Worm (Caenorhabditis elegans): ENCODE results near the gene C07A4.3.
A peak's percentile ranks its signal among the peaks of the same experiment; 100 is the strongest.

C07A4.3 gene

ce11 chrX:10197204-10197756 lies 22.5 kb downstream of the C07A4.3 start, which contains the start of gene nucb-1 (continued):
- no peak for TF ChIP-seq ama-1 (optimal IDR thresholded peaks at IDR 0.05)
- peak; percentile 55 for TF ChIP-seq nhr-11 (tag; optimal IDR thresholded peaks at IDR 0.05)
- no peak for TF ChIP-seq elt-1 (tag; optimal IDR thresholded peaks at IDR 0.05)
- TF ChIP-seq nhr-25 (tag; optimal IDR thresholded peaks at IDR 0.05): peak; percentile 91
- TF ChIP-seq nhr-237 (tag; optimal IDR thresholded peaks at IDR 0.05): no peak
- TF ChIP-seq mml-1 (tag; optimal IDR thresholded peaks at IDR 0.05): no peak
- no peak for TF ChIP-seq nhr-77 (tag; optimal IDR thresholded peaks at IDR 0.05)
- TF ChIP-seq fkh-2 (tag; optimal IDR thresholded peaks at IDR 0.05): no peak
- peak; percentile 94 for TF ChIP-seq nhr-23 (tag; optimal IDR thresholded peaks at IDR 0.05)
- TF ChIP-seq aly-2 (tag; optimal IDR thresholded peaks at IDR 0.05): no peak
- TF ChIP-seq ztf-11 (tag; optimal IDR thresholded peaks at IDR 0.05): no peak
- TF ChIP-seq ZK546.5 (tag; optimal IDR thresholded peaks at IDR 0.05): no peak
- no peak for TF ChIP-seq sea-2 (GFP tag; optimal IDR thresholded peaks at IDR 0.05)
- TF ChIP-seq nfya-1 (tag; optimal IDR thresholded peaks at IDR 0.05; ENCODE audit: insufficient read depth): peak; percentile 91
- no peak for TF ChIP-seq lsy-12 (tag; optimal IDR thresholded peaks at IDR 0.05)
- TF ChIP-seq snpc-4 (tag; optimal IDR thresholded peaks at IDR 0.05): no peak
- no peak for TF ChIP-seq elt-3 (tag; optimal IDR thresholded peaks at IDR 0.05)
- no peak for TF ChIP-seq fos-1 (tag; optimal IDR thresholded peaks at IDR 0.05)
- TF ChIP-seq eor-1 (tag; optimal IDR thresholded peaks at IDR 0.05): no peak
- TF ChIP-seq nhr-67 (tag; optimal IDR thresholded peaks at IDR 0.05): no peak

DNA sequence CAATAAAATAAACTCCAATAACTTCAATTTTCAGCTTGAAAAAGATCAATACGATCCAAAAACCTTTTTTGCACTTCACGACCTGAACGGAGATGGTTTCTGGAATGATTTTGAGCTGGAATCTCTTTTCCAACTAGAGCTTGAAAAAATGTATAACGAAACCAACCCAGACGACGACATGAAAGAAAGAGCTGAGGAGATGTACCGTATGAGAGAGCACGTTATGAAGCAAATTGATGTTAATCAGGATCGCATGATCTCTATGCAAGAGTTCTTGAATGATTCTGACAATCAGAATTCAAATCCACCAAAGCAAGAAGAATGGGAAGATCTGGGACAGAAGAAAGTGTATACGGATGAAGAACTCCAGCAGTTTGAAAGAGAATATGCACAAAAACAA lies 24.4 kb downstream of the C07A4.3 start:
- TF ChIP-seq egl-27 (tag; optimal IDR thresholded peaks at IDR 0.05) (no peak), snpc-4 (tag; optimal IDR thresholded peaks at IDR 0.05) (no peak), nhr-28 (tag; optimal IDR thresholded peaks at IDR 0.05) (no peak), elt-2 (tag; optimal IDR thresholded peaks at IDR 0.05) (no peak), egl-5 (tag; optimal IDR thresholded peaks at IDR 0.05) (no peak), nhr-25 (tag; optimal IDR thresholded peaks at IDR 0.05) (no peak), fkh-2 (tag; optimal IDR thresholded peaks at IDR 0.05) (no peak), elt-3 (tag; optimal IDR thresholded peaks at IDR 0.05) (no peak), lsy-12 (tag; optimal IDR thresholded peaks at IDR 0.05) (no peak), ceh-82 (tag; optimal IDR thresholded peaks at IDR 0.05) (no peak), ceh-16 (tag; optimal IDR thresholded peaks at IDR 0.05) (no peak), ama-1 (optimal IDR thresholded peaks at IDR 0.05) (no peak), unc-62 (GFP tag; optimal IDR thresholded peaks at IDR 0.05) (no peak), ceh-28 (tag; optimal IDR thresholded peaks at IDR 0.05) (no peak), nhr-237 (tag; optimal IDR thresholded peaks at IDR 0.05) (no peak), aly-2 (tag; optimal IDR thresholded peaks at IDR 0.05) (no peak)

- TF ChIP-seq tbx-2 (tag; optimal IDR thresholded peaks at IDR 0.05): no peak
- TF ChIP-seq egl-27 (tag; optimal IDR thresholded peaks at IDR 0.05): no peak
- TF ChIP-seq lin-15B (tag; optimal IDR thresholded peaks at IDR 0.05): no peak
- no peak for TF ChIP-seq nhr-28 (tag; optimal IDR thresholded peaks at IDR 0.05)
- TF ChIP-seq mdl-1 (tag; optimal IDR thresholded peaks at IDR 0.05): no peak
- no peak for TF ChIP-seq egl-5 (tag; optimal IDR thresholded peaks at IDR 0.05)
- TF ChIP-seq ama-1 (optimal IDR thresholded peaks at IDR 0.05): no peak
- no peak for TF ChIP-seq pha-4 (tag; optimal IDR thresholded peaks at IDR 0.05)
- TF ChIP-seq nhr-43 (tag; optimal IDR thresholded peaks at IDR 0.05; ENCODE audit: poor library complexity, severe bottlenecking): no peak
- TF ChIP-seq daf-12 (tag; optimal IDR thresholded peaks at IDR 0.05): no peak
- no peak for TF ChIP-seq nhr-23 (tag; optimal IDR thresholded peaks at IDR 0.05)
- no peak for TF ChIP-seq skn-1 (tag; optimal IDR thresholded peaks at IDR 0.05)
- TF ChIP-seq nhr-12 (tag; optimal IDR thresholded peaks at IDR 0.05): no peak
- TF ChIP-seq nhr-77 (tag; optimal IDR thresholded peaks at IDR 0.05): no peak
- TF ChIP-seq elt-1 (tag; optimal IDR thresholded peaks at IDR 0.05): no peak
- no peak for TF ChIP-seq nhr-25 (tag; optimal IDR thresholded peaks at IDR 0.05)
- no peak for TF ChIP-seq pqm-1 (tag; optimal IDR thresholded peaks at IDR 0.05)
- no peak for TF ChIP-seq ztf-11 (tag; optimal IDR thresholded peaks at IDR 0.05)
- TF ChIP-seq ceh-28 (tag; optimal IDR thresholded peaks at IDR 0.05): no peak
- no peak for TF ChIP-seq nfya-1 (tag; optimal IDR thresholded peaks at IDR 0.05; ENCODE audit: insufficient read depth)
Measured at ce11 chrX:10203501-10203900, 28.7 kb downstream of the C07A4.3 start.

Measured in whole organism, L3 larva.